Fruit fly (Drosophila melanogaster) whole organism, embryonic: ENCODE data around the gene mRpL15.

Experiments
- ATbp ChIP-seq: fragments of 200-800 bp; sonication (Bioruptor generic); optimal IDR thresholded peaks from 2 replicates; lab custom pipeline; 2017; ENCODE audit warnings: missing biosample characterization, mild to moderate bottlenecking, missing genetic modification characterization, missing genetic modification reagents
- Atf6 ChIP-seq: fragments of 200-800 bp; sonication (Bioruptor generic); IDR thresholded peaks from 2 replicates; pipeline ENCODE4 v1.3.6; 2022; ENCODE audit warnings: missing biosample characterization, missing genetic modification characterization
- Awh ChIP-seq: fragments of 200-800 bp; sonication (Bioruptor generic); IDR thresholded peaks from 2 replicates; pipeline ENCODE4, ENCODE4 v1.3.6; 2022; ENCODE audit warnings: missing biosample characterization, missing genetic modification characterization
- CG12391 ChIP-seq: fragments of 200-800 bp; sonication (Bioruptor generic); optimal IDR thresholded peaks from 3 replicates; lab custom pipeline; 2018; ENCODE audit warnings: missing biosample characterization, mild to moderate bottlenecking, missing genetic modification characterization, moderate library complexity
- CG13287 ChIP-seq: fragments of 200-800 bp; sonication (Bioruptor generic); IDR thresholded peaks from 2 replicates; pipeline ENCODE4 v1.3.6; 2022; ENCODE audit warnings: missing biosample characterization, missing genetic modification characterization; ENCODE audit not compliant: partially characterized antibody
- CG14667 ChIP-seq: fragments of 200-800 bp; sonication (Bioruptor generic); IDR thresholded peaks from 2 replicates; pipeline ENCODE4 v1.3.6; 2022; ENCODE audit warnings: missing biosample characterization, missing genetic modification characterization
- CG15601 ChIP-seq: fragments of 200-800 bp; sonication (Bioruptor generic); optimal IDR thresholded peaks from 3 replicates; lab custom pipeline; 2019; ENCODE audit warnings: missing biosample characterization, mild to moderate bottlenecking, missing genetic modification characterization, moderate library complexity
- CG17359 ChIP-seq: fragments of 200-800 bp; sonication (Bioruptor generic); optimal IDR thresholded peaks from 3 replicates; lab custom pipeline; 2018; ENCODE audit warnings: missing biosample characterization, mild to moderate bottlenecking, missing genetic modification characterization, moderate library complexity
- CG17361 ChIP-seq: fragments of 200-800 bp; sonication (Bioruptor generic); IDR thresholded peaks from 3 replicates; pipeline ENCODE4 v1.3.6; 2022; ENCODE audit warnings: missing biosample characterization, missing genetic modification characterization
- CG17912 ChIP-seq: fragments of 200-800 bp; sonication (Bioruptor generic); optimal IDR thresholded peaks from 2 replicates; lab custom pipeline; 2018; ENCODE audit warnings: missing biosample characterization, mild to moderate bottlenecking, missing genetic modification characterization
- CG2199 ChIP-seq: fragments of 200-800 bp; sonication (Bioruptor generic); IDR thresholded peaks from 3 replicates; pipeline ENCODE4 v1.3.6; 2022; ENCODE audit warnings: missing biosample characterization, missing genetic modification characterization
- CG2678 ChIP-seq: fragments of 200-800 bp; sonication (Bioruptor generic); optimal IDR thresholded peaks from 3 replicates; lab custom pipeline; 2019; ENCODE audit warnings: missing biosample characterization, mild to moderate bottlenecking, missing genetic modification characterization, moderate library complexity
- CG31365 ChIP-seq: fragments of 200-800 bp; sonication (Bioruptor generic); optimal IDR thresholded peaks from 2 replicates; lab custom pipeline; 2018; ENCODE audit warnings: missing biosample characterization, mild to moderate bottlenecking, missing genetic modification characterization
- CG43689 ChIP-seq: fragments of 200-800 bp; sonication (Bioruptor generic); IDR thresholded peaks from 2 replicates; pipeline ENCODE4 v1.3.6; 2022; ENCODE audit warnings: missing biosample characterization, missing genetic modification characterization
- CG8944 ChIP-seq: fragments of 200-800 bp; sonication (Bioruptor generic); optimal IDR thresholded peaks from 3 replicates; lab custom pipeline; 2016; ENCODE audit warnings: missing biosample characterization, missing genetic modification characterization
- D ChIP-seq, 2 experiments: fragments of 200-800 bp in 1 of 2; fragments of >200 bp in 1 of 2; sonication (Bioruptor generic) in 1 of 2; optimal IDR thresholded peaks; 2 replicates in 1 of 2; 3 replicates in 1 of 2; lab custom pipeline; 2017; ENCODE audit warnings: mild to moderate bottlenecking in 1 of 2, missing biosample characterization in 1 of 2, missing genetic modification characterization in 1 of 2, missing genetic modification reagents in 1 of 2
- Dip2 ChIP-seq: fragments of 200-800 bp; sonication (Bioruptor generic); IDR thresholded peaks from 2 replicates; pipeline ENCODE4 v1.3.6; 2022; ENCODE audit warnings: missing biosample characterization, missing genetic modification characterization
- ERR ChIP-seq: fragments of 200-800 bp; sonication (Bioruptor generic); optimal IDR thresholded peaks from 2 replicates; lab custom pipeline; 2016; ENCODE audit warnings: missing biosample characterization, missing genetic modification characterization
- Ets97D ChIP-seq: fragments of 200-800 bp; sonication (Bioruptor generic); optimal IDR thresholded peaks from 3 replicates; lab custom pipeline; 2016; ENCODE audit warnings: missing biosample characterization, missing genetic modification characterization
- HLH4C ChIP-seq: fragments of 200-800 bp; sonication (Bioruptor generic); IDR thresholded peaks from 3 replicates; pipeline ENCODE4 v1.3.6; 2022; ENCODE audit warnings: missing biosample characterization, missing genetic modification characterization; ENCODE audit not compliant: partially characterized antibody
- Hr78 ChIP-seq, 2 experiments: fragments of 200-800 bp in 1 of 2; fragments of >200 bp in 1 of 2; sonication (Bioruptor generic) in 1 of 2; optimal IDR thresholded peaks; 2 replicates each; lab custom pipeline; 2017 to 2019; ENCODE audit warnings: missing biosample characterization in 2 of 2, missing genetic modification characterization in 2 of 2, mild to moderate bottlenecking in 1 of 2, moderate library complexity in 1 of 2
- Mrtf ChIP-seq: fragments of 200-800 bp; sonication (Bioruptor generic); IDR thresholded peaks from 3 replicates; pipeline ENCODE4 v1.3.6; 2022; ENCODE audit warnings: missing biosample characterization, missing genetic modification characterization
- Ptx1 ChIP-seq: fragments of 200-800 bp; sonication (Bioruptor generic); IDR thresholded peaks from 2 replicates; pipeline ENCODE4 v1.3.6; 2022; ENCODE audit warnings: missing biosample characterization, missing genetic modification characterization
- Sry-β ChIP-seq: fragments of 200-800 bp; sonication (Bioruptor generic); optimal IDR thresholded peaks from 2 replicates; lab custom pipeline; 2018; ENCODE audit warnings: missing biosample characterization, mild to moderate bottlenecking, missing genetic modification characterization, moderate library complexity
- Ssrp ChIP-seq: fragments of 200-800 bp; sonication (Bioruptor generic); optimal IDR thresholded peaks from 2 replicates; lab custom pipeline; 2018; ENCODE audit warnings: missing biosample characterization, mild to moderate bottlenecking, missing genetic modification characterization, moderate library complexity
- Trl ChIP-seq, 3 experiments: fragments of >200 bp in 2 of 3; fragments of 200-800 bp in 1 of 3; sonication (Bioruptor generic) in 1 of 3; optimal IDR thresholded peaks; 2 replicates in 1 of 3; 3 replicates in 2 of 3; lab custom pipeline; 2016 to 2017; ENCODE audit warnings: missing biosample characterization in 1 of 3, missing genetic modification characterization in 1 of 3
- Vsx1 ChIP-seq: fragments of 200-800 bp; sonication (Bioruptor generic); optimal IDR thresholded peaks from 2 replicates; lab custom pipeline; 2017; ENCODE audit warnings: missing biosample characterization, mild to moderate bottlenecking, missing genetic modification characterization, missing genetic modification reagents
- aop ChIP-seq: fragments of 200-800 bp; sonication (Bioruptor generic); IDR thresholded peaks from 2 replicates; pipeline ENCODE4 v1.3.6; 2022; ENCODE audit warnings: missing biosample characterization, missing genetic modification characterization
- bowl ChIP-seq: fragments of 200-800 bp; sonication (Bioruptor generic); IDR thresholded peaks from 2 replicates; pipeline ENCODE4 v1.3.6; 2022; ENCODE audit warnings: missing biosample characterization, missing genetic modification characterization
- ci ChIP-seq: fragments of 200-800 bp; sonication (Bioruptor generic); IDR thresholded peaks from 3 replicates; pipeline ENCODE4 v1.3.6; 2022; ENCODE audit warnings: missing biosample characterization, missing genetic modification characterization
- crol ChIP-seq: fragments of 200-800 bp; sonication (Bioruptor generic); IDR thresholded peaks from 2 replicates; pipeline ENCODE4 v1.3.6; 2022; ENCODE audit warnings: missing biosample characterization, missing genetic modification characterization
- fd3F ChIP-seq: fragments of 200-800 bp; sonication (Bioruptor generic); optimal IDR thresholded peaks from 2 replicates; lab custom pipeline; 2018; ENCODE audit warnings: missing biosample characterization, mild to moderate bottlenecking, missing genetic modification characterization, moderate library complexity
- fd64A ChIP-seq: fragments of 200-800 bp; sonication (Bioruptor generic); optimal IDR thresholded peaks from 3 replicates; lab custom pipeline; 2018; ENCODE audit warnings: missing biosample characterization, mild to moderate bottlenecking, missing genetic modification characterization
- hb ChIP-seq: fragments of 200-800 bp; sonication (Bioruptor generic); IDR thresholded peaks from 3 replicates; pipeline ENCODE4 v1.3.6; 2022; ENCODE audit warnings: missing biosample characterization, missing genetic modification characterization; ENCODE audit not compliant: partially characterized antibody
- her ChIP-seq: fragments of 200-800 bp; sonication (Bioruptor generic); optimal IDR thresholded peaks from 2 replicates; lab custom pipeline; 2016; ENCODE audit warnings: missing biosample characterization, missing genetic modification characterization
- klu ChIP-seq: fragments of 200-800 bp; sonication (Bioruptor generic); IDR thresholded peaks from 2 replicates; pipeline ENCODE4 v1.3.6; 2022; ENCODE audit warnings: missing biosample characterization, missing genetic modification characterization
- knrl ChIP-seq: fragments of 200-800 bp; sonication (Bioruptor generic); IDR thresholded peaks from 3 replicates; pipeline ENCODE4 v1.3.6; 2022; ENCODE audit warnings: missing biosample characterization, missing genetic modification characterization; ENCODE audit not compliant: partially characterized antibody
- lilli ChIP-seq: fragments of 200-800 bp; sonication (Bioruptor generic); optimal IDR thresholded peaks from 3 replicates; lab custom pipeline; 2016; ENCODE audit warnings: missing biosample characterization, missing genetic modification characterization
- lov ChIP-seq, 2 experiments: fragments of 200-800 bp in 1 of 2; fragments of >200 bp in 1 of 2; sonication (Bioruptor generic) in 1 of 2; IDR thresholded peaks in 1 of 2; optimal IDR thresholded peaks in 1 of 2; 2 replicates in 1 of 2; 3 replicates in 1 of 2; pipeline versions ENCODE4 v1.3.6 to Lab custom; 2017 to 2022; ENCODE audit warnings: missing biosample characterization in 1 of 2, missing genetic modification characterization in 1 of 2
- mld ChIP-seq: fragments of 200-800 bp; sonication (Bioruptor generic); IDR thresholded peaks from 3 replicates; pipeline ENCODE4 v1.3.6; 2022; ENCODE audit warnings: missing biosample characterization, missing genetic modification characterization; ENCODE audit not compliant: partially characterized antibody
- nau ChIP-seq: fragments of 200-800 bp; sonication (Bioruptor generic); optimal IDR thresholded peaks from 3 replicates; lab custom pipeline; 2017; ENCODE audit warnings: missing biosample characterization, mild to moderate bottlenecking, missing genetic modification characterization, missing genetic modification reagents
- nmo ChIP-seq: fragments of 200-800 bp; sonication (Bioruptor generic); optimal IDR thresholded peaks from 2 replicates; lab custom pipeline; 2018; ENCODE audit warnings: missing biosample characterization, mild to moderate bottlenecking, missing genetic modification characterization, moderate library complexity
- oc ChIP-seq: fragments of 200-800 bp; sonication (Bioruptor generic); optimal IDR thresholded peaks from 2 replicates; lab custom pipeline; 2018; ENCODE audit warnings: missing biosample characterization, mild to moderate bottlenecking, missing genetic modification characterization, moderate library complexity
- odd ChIP-seq: fragments of 200-800 bp; sonication (Bioruptor generic); optimal IDR thresholded peaks from 2 replicates; lab custom pipeline; 2017; ENCODE audit warnings: missing biosample characterization, mild to moderate bottlenecking, missing genetic modification characterization
- wor ChIP-seq: fragments of 200-800 bp; sonication (Bioruptor generic); IDR thresholded peaks from 2 replicates; pipeline ENCODE4 v1.3.6; 2022; ENCODE audit warnings: missing biosample characterization, missing genetic modification characterization
- zfh2 ChIP-seq: fragments of 200-800 bp; sonication (Bioruptor generic); optimal IDR thresholded peaks from 2 replicates; lab custom pipeline; 2016; ENCODE audit warnings: missing biosample characterization, missing genetic modification characterization

Gene mRpL15

dm6 chr3L:20444815-20445519 lies 9.0 kb upstream of the mRpL15 start (continued):
- TF ChIP-seq fd64A (GFP tag; lab: Kevin White, UChicago) (peak; percentile 68), zfh2 (peak; percentile 34), Ptx1 (GFP tag; lab: Robert Waterston, UW) (peak; percentile 93), D (optimal IDR thresholded peaks at IDR 0.05; lab: Kevin White, UChicago) (no peak), D (GFP tag; optimal IDR thresholded peaks at IDR 0.05; lab: Kevin White, UChicago) (peak; percentile 80), her (GFP tag; lab: Kevin White, UChicago) (no peak), hb (0 out of 3 replicates have a peak, but pooled peaks have one; percentile 15), mld (no peak), crol (0 out of 2 replicates have a peak, but pooled peaks have one; percentile 27), Hr78 (GFP tag; optimal IDR thresholded peaks at IDR 0.05; lab: Kevin White, UChicago) (peak in 1 of 2 experiments; percentile 33), CG13287 (peak; percentile 35; the same call in 1 of the 2 replicates), ERR (GFP tag; lab: Kevin White, UChicago) (no peak), lov (optimal IDR thresholded peaks at IDR 0.05; lab: Kevin White, UChicago) (no peak), lov (GFP tag; IDR thresholded peaks at IDR 0.05; lab: Robert Waterston, UW) (peak; percentile 89), Mrtf (peak; percentile 84), ci (GFP tag; lab: Robert Waterston, UW) (peak; percentile 95), Ets97D (GFP tag; lab: Kevin White, UChicago) (peak; percentile 13), Trl (optimal IDR thresholded peaks at IDR 0.05; lab: Kevin White, UChicago) (no peak), Trl (GFP tag; optimal IDR thresholded peaks at IDR 0.05; lab: Kevin White, UChicago) (no peak), klu (GFP tag; lab: Robert Waterston, UW) (peak; percentile 79), oc (tag; lab: Kevin White, UChicago) (peak; percentile 81), CG17359 (tag; lab: Kevin White, UChicago) (peak; percentile 90), Vsx1 (GFP tag; lab: Kevin White, UChicago) (peak; percentile 75), CG12391 (tag; lab: Kevin White, UChicago) (peak; percentile 84), bowl (GFP tag; lab: Robert Waterston, UW) (peak; percentile 84), aop (peak; percentile 76), Sry-β (GFP tag; lab: Kevin White, UChicago) (no peak), knrl (GFP tag; lab: Robert Waterston, UW) (peak; percentile 35; the same call in 1 of the 3 replicates), Ssrp (peak; percentile 82), CG2678 (peak; percentile 89), CG14667 (peak; percentile 82), Dip2 (GFP tag; lab: Robert Waterston, UW) (peak; percentile 30; the same call in 1 of the 2 replicates), CG43689 (peak; percentile 76), lilli (GFP tag; lab: Kevin White, UChicago) (peak; percentile 74), CG17361 (GFP tag; lab: Robert Waterston, UW) (peak; percentile 92), nau (GFP tag; lab: Kevin White, UChicago) (peak; percentile 77), CG15601 (tag; lab: Kevin White, UChicago) (peak; percentile 62), CG2199 (GFP tag; lab: Robert Waterston, UW) (peak; percentile 95), CG31365 (tag; lab: Kevin White, UChicago) (peak; percentile 53), odd (GFP tag; lab: Kevin White, UChicago) (peak; percentile 74), wor (GFP tag; lab: Robert Waterston, UW) (peak; percentile 81), CG8944 (GFP tag; lab: Kevin White, UChicago) (no peak), ATbp (peak; percentile 83), CG17912 (GFP tag; lab: Kevin White, UChicago) (no peak), nmo (GFP tag; lab: Kevin White, UChicago) (peak; percentile 87), HLH4C (peak; percentile 45; the same call in 1 of the 3 replicates), Awh (GFP tag; lab: Robert Waterston, UW) (peak; percentile 92), Atf6 (GFP tag; lab: Robert Waterston, UW) (peak; percentile 92), fd3F (GFP tag; lab: Kevin White, UChicago) (peak; percentile 79)
